Fruit fly (Drosophila melanogaster): Measurements from ENCODE around the gene Wdr81.
"Not testable (repeated sequence)": the region's sequence is repeated elsewhere in the genome, so short reads cannot be mapped to it uniquely, and the experiment has no call there.

Wdr81 gene

dm6 chr2L:11996509-11996908 is 24.3 kb downstream of the Wdr81 start, which contains the start of gene Ada1-1:
Gene Ada1-1, plus strand, starts transcription at chr2L:11996809.
- TF ChIP-seq CG17801 (GFP tag; optimal IDR thresholded peaks at IDR 0.05; ENCODE audit: partially characterized antibody) = not testable (repeated sequence)

dm6 chr2L:11995332-11995790 is 25.4 kb downstream of the Wdr81 start, which contains the start of the genes CG18789 and Qtzl:
Gene CG18789, minus strand, starts transcription at chr2L:11995432.
Gene Qtzl, plus strand, starts transcription at chr2L:11995740.
- TF ChIP-seq CG17801 (GFP tag; optimal IDR thresholded peaks at IDR 0.05; ENCODE audit: partially characterized antibody) = not testable (repeated sequence)

- not testable (repeated sequence) for TF ChIP-seq CG17801 (GFP tag; optimal IDR thresholded peaks at IDR 0.05; ENCODE audit: partially characterized antibody)
Measured at dm6 chr2L:11992602-11993001, 28.2 kb downstream of the Wdr81 start, which contains the start of gene Ada1-2. Gene Ada1-2, plus strand, starts transcription at chr2L:11992902.

dm6 chr2L:11990458-11991065 is 30.2 kb downstream of the Wdr81 start, which contains the start of gene escl:
Gene escl, plus strand, starts transcription at chr2L:11990927.
- TF ChIP-seq CG17801 (GFP tag; optimal IDR thresholded peaks at IDR 0.05; ENCODE audit: partially characterized antibody) = no peak

DNA sequence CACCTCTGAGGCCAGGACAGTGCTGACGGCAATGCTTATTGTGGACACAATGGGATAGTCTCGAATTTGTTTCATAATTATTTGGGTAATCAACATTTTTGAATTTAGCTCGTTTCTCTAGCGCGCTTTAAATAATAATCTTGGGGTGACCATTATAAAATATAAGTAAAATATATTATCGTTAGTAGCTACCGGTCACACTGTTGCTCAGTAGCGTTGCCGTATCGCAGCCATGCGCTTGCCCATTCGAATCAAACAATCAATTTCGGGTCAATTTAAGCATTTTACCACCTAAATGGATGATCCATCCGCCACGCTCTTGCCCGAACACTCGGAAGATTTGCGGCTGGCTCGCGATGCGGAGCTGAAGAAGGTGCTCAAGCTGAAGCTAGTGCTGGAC is 31.0 kb downstream of the Wdr81 start, which contains the start of the genes zuc and dgt2:
TSS of gene zuc (minus strand) at position 154 of the 400 bp plus-strand sequence.
TSS of gene dgt2 (plus strand) at position 208 of the 400 bp plus-strand sequence.
- no peak for TF ChIP-seq CG17801 (GFP tag; optimal IDR thresholded peaks at IDR 0.05; ENCODE audit: partially characterized antibody)

- no peak for TF ChIP-seq CG17801 (GFP tag; optimal IDR thresholded peaks at IDR 0.05; ENCODE audit: partially characterized antibody)
Measured at dm6 chr2L:11989210-11989609, 31.6 kb downstream of the Wdr81 start.

DNA sequence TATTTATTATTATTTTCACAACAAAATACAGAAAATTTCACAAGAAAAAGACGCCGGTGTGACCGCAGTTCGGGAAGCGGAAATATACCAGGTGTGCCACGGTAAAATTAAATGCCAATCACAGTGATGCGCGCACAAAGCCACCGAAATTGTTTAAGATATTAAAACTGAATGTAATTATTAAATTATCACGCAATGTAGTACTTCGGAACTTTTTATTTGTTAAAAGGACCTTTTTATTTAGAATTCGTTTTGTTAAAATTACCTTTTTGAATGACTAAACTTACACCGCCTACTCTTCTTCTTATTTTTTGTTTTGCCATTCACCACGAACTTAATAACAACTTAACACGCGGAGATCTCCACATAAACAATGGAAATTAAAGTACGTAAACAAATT is 32.8 kb downstream of the Wdr81 start, which contains the start of the genes CG6686 and CG34163:
TSS of gene CG6686 (minus strand) at position 95 of the 400 bp plus-strand sequence.
TSS of gene CG34163 (plus strand) at position 326 of the 400 bp plus-strand sequence.
- TF ChIP-seq CG17801 (GFP tag; optimal IDR thresholded peaks at IDR 0.05; ENCODE audit: partially characterized antibody) = peak; percentile 2

DNA sequence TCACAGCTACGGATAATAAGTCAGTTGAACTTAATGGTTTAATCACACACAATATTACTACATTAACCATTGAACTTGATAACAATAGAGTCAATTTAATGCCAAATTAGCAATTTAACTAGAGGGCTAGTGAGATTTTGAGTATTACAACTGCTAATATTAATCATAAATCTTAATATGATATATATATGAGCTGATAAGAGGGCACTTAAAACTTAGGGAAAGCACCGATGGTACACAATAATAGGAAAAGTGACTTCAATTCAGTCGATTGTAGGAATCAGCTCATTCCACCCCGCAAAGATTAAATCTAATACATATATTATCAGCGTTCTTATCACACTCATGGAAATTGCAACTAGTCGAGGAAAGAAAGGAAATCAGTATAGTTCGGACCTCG is 39.5 kb downstream of the Wdr81 start, which contains the start of gene CG16965:
TSS of gene CG16965 (plus strand) at position 382 of the 400 bp plus-strand sequence.
- no peak for TF ChIP-seq CG17801 (GFP tag; optimal IDR thresholded peaks at IDR 0.05; ENCODE audit: partially characterized antibody)

- TF ChIP-seq CG17801 (GFP tag; optimal IDR thresholded peaks at IDR 0.05; ENCODE audit: partially characterized antibody) = no peak
Measured at dm6 chr2L:11980075-11980474, 40.7 kb downstream of the Wdr81 start.

DNA sequence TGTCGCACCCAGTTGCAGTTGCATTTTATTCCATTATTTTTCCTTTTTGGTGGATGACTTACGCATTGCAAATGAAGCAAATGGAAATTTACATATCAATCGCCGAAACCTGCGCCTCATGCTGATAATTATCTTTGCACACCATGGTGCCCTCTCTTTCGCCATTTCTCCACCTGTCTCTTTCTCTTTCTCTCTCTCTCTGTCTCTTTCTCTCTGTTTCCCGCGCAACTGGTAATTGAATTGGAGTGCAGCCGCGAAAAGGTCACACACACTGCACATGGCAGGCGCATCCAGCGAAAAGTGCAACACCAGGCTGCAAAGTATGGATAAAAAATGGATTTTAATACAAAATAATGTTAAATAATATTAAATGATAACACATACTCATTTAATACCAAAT is 43.0 kb downstream of the Wdr81 start:
- TF ChIP-seq CG17801 (GFP tag; optimal IDR thresholded peaks at IDR 0.05; ENCODE audit: partially characterized antibody) = no peak

dm6 chr2L:11976955-11977354 is 43.8 kb downstream of the Wdr81 start:
- no peak for TF ChIP-seq CG17801 (GFP tag; optimal IDR thresholded peaks at IDR 0.05; ENCODE audit: partially characterized antibody)

DNA sequence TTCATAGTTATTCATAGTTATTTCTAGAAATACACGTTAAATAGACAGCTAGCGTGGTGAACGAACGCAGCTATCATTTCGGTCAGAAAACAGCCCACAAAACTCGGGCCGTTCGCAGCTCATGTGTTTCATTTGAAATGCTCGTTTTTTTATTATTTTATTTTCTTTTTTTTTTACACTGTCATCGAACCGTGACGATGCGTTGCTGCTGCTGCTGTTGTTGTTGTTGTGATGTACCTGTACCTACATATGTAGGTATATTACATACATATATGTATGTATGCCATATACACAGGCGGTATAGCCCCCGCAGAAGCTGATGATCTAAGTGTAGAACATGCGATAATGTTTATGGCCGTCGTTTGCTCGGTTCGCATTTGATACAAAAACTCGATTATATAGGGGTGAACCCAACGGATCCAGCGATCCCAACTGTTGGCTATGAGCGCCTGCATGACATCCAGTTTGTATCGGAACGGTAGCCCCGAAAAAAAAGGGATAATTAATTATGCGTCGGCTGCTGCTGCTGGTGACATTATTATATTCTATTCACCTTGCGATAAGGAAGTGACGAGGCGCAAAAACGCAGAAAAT is 47.5 kb downstream of the Wdr81 start:
- TF ChIP-seq CG17801 (GFP tag; optimal IDR thresholded peaks at IDR 0.05; ENCODE audit: partially characterized antibody) = no peak

DNA sequence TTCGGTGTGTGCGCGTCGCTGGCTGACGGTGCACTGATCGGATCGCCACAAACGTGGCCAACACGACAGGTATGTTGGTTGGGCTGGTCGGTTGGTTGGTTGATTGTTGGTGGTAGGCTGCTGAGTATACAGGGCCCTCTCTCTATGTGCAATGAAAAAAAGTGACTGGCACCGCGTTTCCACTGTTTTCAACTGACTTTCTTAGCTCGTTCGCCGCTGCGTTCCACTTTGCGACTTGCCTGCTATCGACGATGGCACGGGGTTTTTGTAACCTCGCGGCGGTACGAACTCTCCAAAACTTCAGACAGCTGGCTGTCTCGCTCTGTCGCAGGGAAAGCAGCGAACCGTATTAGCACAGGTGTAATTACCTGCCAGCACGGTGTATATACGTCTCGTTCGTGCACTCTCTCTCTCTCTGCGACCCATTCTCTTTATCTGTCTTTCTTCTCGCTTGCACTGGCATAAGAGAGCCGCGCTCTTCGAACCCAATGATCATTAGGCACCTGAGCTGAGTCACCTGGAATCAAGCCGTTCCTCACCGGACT is 49.8 kb downstream of the Wdr81 start:
- peak; percentile 36 for TF ChIP-seq CG17801 (GFP tag; optimal IDR thresholded peaks at IDR 0.05; ENCODE audit: partially characterized antibody)

dm6 chr2L:11970343-11970742 is 50.4 kb downstream of the Wdr81 start:
- no peak for TF ChIP-seq CG17801 (GFP tag; optimal IDR thresholded peaks at IDR 0.05; ENCODE audit: partially characterized antibody)

DNA sequence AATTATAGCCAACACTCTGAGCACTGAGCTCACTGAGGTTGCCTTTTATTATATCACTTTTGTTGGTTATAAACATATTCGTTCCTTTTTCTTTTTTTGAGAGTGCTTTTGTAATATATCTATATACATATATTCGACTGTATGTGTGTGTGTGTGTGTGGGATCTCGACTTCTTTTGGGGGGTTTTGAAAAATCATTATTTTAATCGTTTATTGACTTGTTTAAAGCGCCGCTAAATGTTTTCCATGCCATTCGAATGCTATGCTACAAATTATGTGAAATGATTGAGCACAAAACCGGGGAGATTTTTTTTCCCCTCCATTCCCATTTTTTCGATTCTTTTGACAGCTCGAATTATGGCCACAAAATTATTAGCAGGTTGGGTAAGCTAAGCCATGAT is 51.3 kb downstream of the Wdr81 start:
- no peak for TF ChIP-seq CG17801 (GFP tag; optimal IDR thresholded peaks at IDR 0.05; ENCODE audit: partially characterized antibody)

Measured in ovary, adult (tissue).